Fruit fly (Drosophila melanogaster): ENCODE data around the gene CG3306.

dm6 chr3L:9601225-9601624 is at the start of gene CG3306, which contains the start of gene CG3088:
- TF ChIP-seq ttk (optimal IDR thresholded peaks at IDR 0.05) (no peak), Myc (optimal IDR thresholded peaks at IDR 0.05) (no peak)

Measured in Kc167 (cell line).